Fruit fly (Drosophila melanogaster) whole organism, embryonic: Measurements from ENCODE around the gene CG17036.

Source experiments
- Atf3 ChIP-seq: fragments of 200-800 bp; sonication (Bioruptor generic); optimal IDR thresholded peaks from 3 replicates; lab custom pipeline; 2016; ENCODE audit warnings: missing biosample characterization, missing genetic modification characterization
- BtbVII ChIP-seq: fragments of 200-800 bp; sonication (Bioruptor generic); optimal IDR thresholded peaks from 3 replicates; lab custom pipeline; 2017; ENCODE audit warnings: missing biosample characterization, mild to moderate bottlenecking, missing genetic modification characterization
- CG10147 ChIP-seq: fragments of 200-800 bp; sonication (Bioruptor generic); optimal IDR thresholded peaks from 2 replicates; lab custom pipeline; 2019; ENCODE audit warnings: missing biosample characterization, mild to moderate bottlenecking, missing genetic modification characterization, moderate library complexity
- CG10654 ChIP-seq: fragments of 200-800 bp; sonication (Bioruptor generic); optimal IDR thresholded peaks from 2 replicates; lab custom pipeline; 2016; ENCODE audit warnings: missing biosample characterization, missing genetic modification characterization
- CG11085 ChIP-seq: fragments of 200-800 bp; sonication (Bioruptor generic); IDR thresholded peaks from 2 replicates; pipeline ENCODE4 v1.3.6; 2022; ENCODE audit warnings: missing biosample characterization, missing genetic modification characterization
- CG11456 ChIP-seq: fragments of 200-800 bp; sonication (Bioruptor generic); IDR thresholded peaks from 3 replicates; pipeline ENCODE4 v1.3.6; 2022; ENCODE audit warnings: missing biosample characterization, missing genetic modification characterization
- CG11560 ChIP-seq: fragments of 200-800 bp; sonication (Bioruptor generic); IDR thresholded peaks from 3 replicates; pipeline ENCODE4 v1.3.6; 2022; ENCODE audit warnings: missing biosample characterization, missing genetic modification characterization
- CG11695 ChIP-seq: fragments of 200-800 bp; sonication (Bioruptor generic); IDR thresholded peaks from 3 replicates; pipeline ENCODE4 v1.3.6; 2022; ENCODE audit warnings: missing biosample characterization, missing genetic modification characterization
- CG12659 ChIP-seq: fragments of 200-800 bp; sonication (Bioruptor generic); optimal IDR thresholded peaks from 3 replicates; lab custom pipeline; 2017; ENCODE audit warnings: mild to moderate bottlenecking, missing biosample characterization, missing genetic modification reagents, missing genetic modification characterization
- CG12942 ChIP-seq: fragments of 200-800 bp; sonication (Bioruptor generic); optimal IDR thresholded peaks from 3 replicates; lab custom pipeline; 2016; ENCODE audit warnings: missing biosample characterization, missing genetic modification characterization
- CG15073 ChIP-seq: fragments of 200-800 bp; sonication (Bioruptor generic); optimal IDR thresholded peaks from 2 replicates; lab custom pipeline; 2016; ENCODE audit warnings: missing biosample characterization, missing genetic modification characterization
- CG1603 ChIP-seq: fragments of 200-800 bp; sonication (Bioruptor generic); optimal IDR thresholded peaks from 2 replicates; lab custom pipeline; 2019; ENCODE audit warnings: missing biosample characterization, mild to moderate bottlenecking, missing genetic modification characterization, moderate library complexity
- CG17328 ChIP-seq: fragments of 200-800 bp; sonication (Bioruptor generic); IDR thresholded peaks from 2 replicates; pipeline ENCODE4 v1.3.6; 2022; ENCODE audit warnings: missing biosample characterization, missing genetic modification characterization
- CG2678 ChIP-seq: fragments of 200-800 bp; sonication (Bioruptor generic); optimal IDR thresholded peaks from 3 replicates; lab custom pipeline; 2019; ENCODE audit warnings: missing biosample characterization, mild to moderate bottlenecking, missing genetic modification characterization, moderate library complexity
- CG2875 ChIP-seq: fragments of 200-800 bp; sonication (Bioruptor generic); optimal IDR thresholded peaks from 2 replicates; lab custom pipeline; 2017; ENCODE audit warnings: missing biosample characterization, mild to moderate bottlenecking, missing genetic modification characterization, missing genetic modification reagents
- CG30020 ChIP-seq: fragments of 200-800 bp; optimal IDR thresholded peaks from 2 replicates; lab custom pipeline; 2019; ENCODE audit warnings: missing biosample characterization, mild to moderate bottlenecking, missing genetic modification characterization, moderate library complexity
- CG30431 ChIP-seq: fragments of 200-800 bp; sonication (Bioruptor generic); optimal IDR thresholded peaks from 2 replicates; lab custom pipeline; 2017; ENCODE audit warnings: missing biosample characterization, missing genetic modification characterization
- CG31224 ChIP-seq: fragments of 200-800 bp; sonication (Bioruptor generic); IDR thresholded peaks from 2 replicates; pipeline ENCODE4 v1.3.6; 2022; ENCODE audit warnings: missing biosample characterization, missing genetic modification characterization
- CG3163 ChIP-seq: fragments of 200-800 bp; sonication (Bioruptor generic); optimal IDR thresholded peaks from 3 replicates; lab custom pipeline; 2016; ENCODE audit warnings: missing biosample characterization, missing genetic modification characterization
- CG4854 ChIP-seq: fragments of 200-800 bp; sonication (Bioruptor generic); optimal IDR thresholded peaks from 2 replicates; lab custom pipeline; 2016; ENCODE audit warnings: missing biosample characterization, missing genetic modification characterization, inconsistent platforms
- CG8281 ChIP-seq: fragments of 200-800 bp; sonication (Bioruptor generic); optimal IDR thresholded peaks from 2 replicates; lab custom pipeline; 2018; ENCODE audit warnings: missing biosample characterization, mild to moderate bottlenecking, missing genetic modification characterization, moderate library complexity
- CG8388 ChIP-seq: fragments of 200-800 bp; sonication (Bioruptor generic); optimal IDR thresholded peaks from 2 replicates; lab custom pipeline; 2019; ENCODE audit warnings: missing biosample characterization, mild to moderate bottlenecking, missing genetic modification characterization, moderate library complexity
- CG8924 ChIP-seq: fragments of 200-800 bp; optimal IDR thresholded peaks from 3 replicates; lab custom pipeline; 2019; ENCODE audit warnings: missing biosample characterization, mild to moderate bottlenecking, missing genetic modification characterization, moderate library complexity
- CG9932 ChIP-seq: fragments of 200-800 bp; sonication (Bioruptor generic); IDR thresholded peaks from 2 replicates; pipeline ENCODE4 v1.3.6; 2022; ENCODE audit warnings: missing biosample characterization, missing genetic modification characterization
- Dip3 ChIP-seq: fragments of 200-800 bp; sonication (Bioruptor generic); optimal IDR thresholded peaks from 3 replicates; lab custom pipeline; 2016; ENCODE audit warnings: missing biosample characterization, missing genetic modification characterization
- Doc2 ChIP-seq: fragments of 200-800 bp; sonication (Bioruptor generic); IDR thresholded peaks from 2 replicates; pipeline ENCODE4 v1.3.6; 2022; ENCODE audit warnings: missing biosample characterization, missing genetic modification characterization
- Drgx ChIP-seq: fragments of 200-800 bp; sonication (Bioruptor generic); IDR thresholded peaks from 2 replicates; pipeline ENCODE4 v1.3.6; 2022; ENCODE audit warnings: missing biosample characterization, missing genetic modification characterization
- Ets97D ChIP-seq: fragments of 200-800 bp; sonication (Bioruptor generic); optimal IDR thresholded peaks from 3 replicates; lab custom pipeline; 2016; ENCODE audit warnings: missing biosample characterization, missing genetic modification characterization
- HHEX ChIP-seq: fragments of 200-800 bp; sonication (Bioruptor generic); optimal IDR thresholded peaks from 3 replicates; lab custom pipeline; 2017; ENCODE audit warnings: missing biosample characterization, mild to moderate bottlenecking, missing genetic modification characterization, missing genetic modification reagents
- Hr51 ChIP-seq, 2 experiments: fragments of 200-800 bp; sonication (Bioruptor generic); optimal IDR thresholded peaks; 2 replicates in 1 of 2; 3 replicates in 1 of 2; lab custom pipeline; 2016 to 2018; ENCODE audit warnings: missing biosample characterization in 2 of 2, missing genetic modification characterization in 2 of 2, mild to moderate bottlenecking in 1 of 2, moderate library complexity in 1 of 2
- Meics ChIP-seq: fragments of 200-800 bp; sonication (Bioruptor generic); optimal IDR thresholded peaks from 2 replicates; lab custom pipeline; 2017; ENCODE audit warnings: missing biosample characterization, mild to moderate bottlenecking, missing genetic modification characterization
- Oaz ChIP-seq: fragments of 200-800 bp; sonication (Bioruptor generic); IDR thresholded peaks from 2 replicates; pipeline ENCODE4 v1.3.6; 2022; ENCODE audit warnings: missing biosample characterization, missing genetic modification characterization
- Sry-β ChIP-seq: fragments of 200-800 bp; sonication (Bioruptor generic); optimal IDR thresholded peaks from 2 replicates; lab custom pipeline; 2018; ENCODE audit warnings: missing biosample characterization, mild to moderate bottlenecking, missing genetic modification characterization, moderate library complexity
- Stat92E ChIP-seq, 3 experiments: fragments of >200 bp in 2 of 3; fragments of 200-800 bp in 1 of 3; sonication (Bioruptor generic) in 1 of 3; optimal IDR thresholded peaks; 2 replicates each; lab custom pipeline; 2017 to 2019; ENCODE audit warnings: missing biosample characterization in 3 of 3, missing genetic modification characterization in 3 of 3, mild to moderate bottlenecking in 1 of 3, moderate library complexity in 1 of 3
- abd-A ChIP-seq: fragments of 200-800 bp; sonication (Bioruptor generic); optimal IDR thresholded peaks from 3 replicates; lab custom pipeline; 2019; ENCODE audit warnings: missing biosample characterization, mild to moderate bottlenecking, missing genetic modification characterization, moderate library complexity
- ase ChIP-seq: fragments of 200-800 bp; sonication (Bioruptor generic); IDR thresholded peaks from 3 replicates; pipeline ENCODE4 v1.3.6; 2022; ENCODE audit warnings: missing biosample characterization, missing genetic modification characterization
- bbx ChIP-seq: fragments of 200-800 bp; sonication (Bioruptor generic); IDR thresholded peaks from 2 replicates; pipeline ENCODE4 v1.3.6; 2022; ENCODE audit warnings: missing biosample characterization, missing genetic modification characterization; ENCODE audit not compliant: partially characterized antibody
- cg ChIP-seq: fragments of 200-800 bp; sonication (Bioruptor generic); optimal IDR thresholded peaks from 3 replicates; lab custom pipeline; 2019; ENCODE audit warnings: missing biosample characterization, mild to moderate bottlenecking, missing genetic modification characterization, moderate library complexity
- dimm ChIP-seq: fragments of 200-800 bp; sonication (Bioruptor generic); IDR thresholded peaks from 2 replicates; pipeline ENCODE4 v1.3.6; 2022; ENCODE audit warnings: missing biosample characterization, missing genetic modification characterization
- esg ChIP-seq: fragments of 200-800 bp; sonication (Bioruptor generic); conservative IDR thresholded peaks from 2 replicates; pipeline ENCODE4 v1.3.6; 2022; ENCODE audit warnings: missing biosample characterization, missing genetic modification characterization
- eve ChIP-seq, 2 experiments: fragments of >200 bp; optimal IDR thresholded peaks; 2 replicates each; lab custom pipeline; 2017; ENCODE audit warnings: missing biosample characterization in 2 of 2, missing genetic modification characterization in 2 of 2
- eyg ChIP-seq: fragments of 200-800 bp; sonication (Bioruptor generic); optimal IDR thresholded peaks from 3 replicates; lab custom pipeline; 2016; ENCODE audit warnings: missing biosample characterization, missing genetic modification characterization
- ftz-f1 ChIP-seq: fragments of 200-800 bp; sonication (Bioruptor generic); optimal IDR thresholded peaks from 2 replicates; lab custom pipeline; 2016; ENCODE audit warnings: missing biosample characterization, missing genetic modification characterization
- gfzf ChIP-seq: fragments of 200-800 bp; sonication (Bioruptor generic); optimal IDR thresholded peaks from 2 replicates; lab custom pipeline; 2016; ENCODE audit warnings: missing biosample characterization, mild to moderate bottlenecking, missing genetic modification characterization, moderate library complexity
- sd ChIP-seq: fragments of 200-800 bp; sonication (Bioruptor generic); optimal IDR thresholded peaks from 3 replicates; lab custom pipeline; 2018; ENCODE audit warnings: missing biosample characterization, mild to moderate bottlenecking, missing genetic modification characterization, moderate library complexity
- tna ChIP-seq: fragments of 200-800 bp; sonication (Bioruptor generic); IDR thresholded peaks from 2 replicates; pipeline ENCODE4 v1.3.6; 2022; ENCODE audit warnings: missing biosample characterization, missing genetic modification characterization; ENCODE audit not compliant: partially characterized antibody
- wor ChIP-seq: fragments of 200-800 bp; sonication (Bioruptor generic); IDR thresholded peaks from 2 replicates; pipeline ENCODE4 v1.3.6; 2022; ENCODE audit warnings: missing biosample characterization, missing genetic modification characterization
- zen ChIP-seq: fragments of 200-800 bp; sonication (Bioruptor generic); optimal IDR thresholded peaks from 3 replicates; lab custom pipeline; 2018; ENCODE audit warnings: missing biosample characterization, mild to moderate bottlenecking, missing genetic modification characterization, moderate library complexity

The CG17036 gene

DNA sequence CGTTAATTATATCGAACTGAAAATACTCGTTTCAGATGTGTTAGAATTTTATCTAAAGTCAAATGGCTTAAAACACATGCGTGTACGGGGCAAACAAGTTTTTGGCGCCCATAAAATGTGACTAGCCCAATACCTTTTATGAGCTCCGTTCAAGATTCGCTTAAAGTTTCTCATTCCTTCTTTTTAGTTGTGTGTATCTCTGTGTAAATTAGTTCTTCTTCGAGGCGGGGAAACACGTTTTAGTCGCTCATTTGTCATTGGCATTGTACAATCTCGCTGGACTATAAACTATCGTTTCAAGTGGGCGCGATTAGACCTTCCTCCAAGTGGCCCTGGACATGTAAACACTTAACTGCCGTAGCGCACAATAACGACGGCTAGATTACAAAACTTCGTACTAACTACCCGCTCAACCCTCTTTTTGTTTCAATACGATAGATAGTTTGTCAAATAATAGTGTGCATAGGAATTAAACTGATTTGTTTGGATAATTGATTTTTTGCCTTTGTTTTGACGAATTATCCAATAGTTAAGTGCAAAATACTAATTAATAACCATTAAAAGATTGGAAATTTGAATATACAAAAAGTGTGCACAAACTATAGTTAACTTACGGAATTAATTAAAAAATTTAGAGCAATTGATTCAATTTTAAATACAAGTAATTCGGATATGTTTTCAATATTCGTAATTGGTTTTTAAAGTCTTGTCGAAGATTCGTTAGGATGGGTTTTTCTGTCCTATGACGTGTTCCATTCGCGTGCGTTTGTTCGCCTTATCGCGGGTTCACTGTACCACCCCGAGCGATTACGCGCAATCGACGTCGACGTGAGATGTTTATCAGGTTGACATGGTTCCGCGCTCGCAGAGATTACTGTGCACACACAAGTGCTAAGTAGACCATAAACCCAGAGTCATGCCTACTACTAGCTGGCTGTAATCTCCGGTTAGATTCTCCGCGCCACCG lies 20.2 kb upstream of the CG17036 start (continued):
- TF ChIP-seq Atf3 (no peak), CG12942 (no peak), gfzf (GFP tag; lab: Kevin White, UChicago) (no peak), Drgx (GFP tag; lab: Robert Waterston, UW) (peak; percentile 71), Dip3 (peak; percentile 28), CG12659 (peak; percentile 28), CG11695 (GFP tag; lab: Robert Waterston, UW) (peak; percentile 60), CG4854 (GFP tag; lab: Kevin White, UChicago) (no peak), tna (GFP tag; lab: Robert Waterston, UW) (no peak), abd-A (tag; lab: Kevin White, UChicago) (peak; percentile 75), Hr51 (GFP tag; optimal IDR thresholded peaks at IDR 0.05; lab: Kevin White, UChicago) (peak in 1 of 2 experiments; percentile 49), CG2875 (no peak), CG10654 (GFP tag; lab: Kevin White, UChicago) (no peak), eyg (GFP tag; lab: Kevin White, UChicago) (no peak), CG9932 (peak; percentile 55), esg (GFP tag; lab: Robert Waterston, UW) (no peak), CG11456 (GFP tag; lab: Robert Waterston, UW) (no peak), CG11560 (tag; lab: Robert Waterston, UW) (no peak), CG31224 (GFP tag; lab: Robert Waterston, UW) (peak; percentile 93), CG30431 (no peak), CG8388 (GFP tag; lab: Kevin White, UChicago) (peak; percentile 9), Oaz (GFP tag; lab: Robert Waterston, UW) (0 out of 2 replicates have a peak, but pooled peaks have one; percentile 6), CG3163 (GFP tag; lab: Kevin White, UChicago) (no peak), CG10147 (peak; percentile 29), dimm (no peak), Ets97D (GFP tag; lab: Kevin White, UChicago) (no peak), CG1603 (tag; lab: Kevin White, UChicago) (peak; percentile 27), CG30020 (tag; lab: Kevin White, UChicago) (no peak), ase (GFP tag; lab: Robert Waterston, UW) (peak; percentile 49; the same call in 1 of the 3 replicates), Doc2 (GFP tag; lab: Robert Waterston, UW) (no peak), BtbVII (GFP tag; lab: Kevin White, UChicago) (peak; percentile 63), zen (tag; lab: Kevin White, UChicago) (no peak), Sry-β (GFP tag; lab: Kevin White, UChicago) (no peak), bbx (GFP tag; lab: Robert Waterston, UW) (peak; percentile 11; the same call in 1 of the 2 replicates), CG17328 (GFP tag; lab: Robert Waterston, UW) (no peak), Stat92E (GFP tag; optimal IDR thresholded peaks at IDR 0.05; lab: Kevin White, UChicago) (no peak), wor (GFP tag; lab: Robert Waterston, UW) (no peak), ftz-f1 (no peak), Meics (GFP tag; lab: Kevin White, UChicago) (peak; percentile 73), CG8281 (tag; lab: Kevin White, UChicago) (peak; percentile 3), CG15073 (no peak), HHEX (GFP tag; lab: Kevin White, UChicago) (peak; percentile 8), CG11085 (GFP tag; lab: Robert Waterston, UW) (no peak), eve (GFP tag; optimal IDR thresholded peaks at IDR 0.05; lab: Kevin White, UChicago) (no peak), CG8924 (tag; lab: Kevin White, UChicago) (no peak), cg (no peak), CG2678 (tag; lab: Kevin White, UChicago) (peak; percentile 78), sd (tag; lab: Kevin White, UChicago) (peak; percentile 48)
